Worm (Caenorhabditis elegans) whole organism, mixed stage, embryonic: ENCODE measurements around the gene piga-1.

ENCODE experiments used
- ceh-43 ChIP-seq: fragments of 200-800 bp; sonication (Bioruptor generic); optimal IDR thresholded peaks from 2 replicates; lab custom pipeline; 2018; ENCODE audit warnings: mild to moderate bottlenecking, missing genetic modification characterization, moderate library complexity, missing compliant biosample characterization
- elt-1 ChIP-seq: sonication (generic microtip); optimal IDR thresholded peaks from 2 replicates; lab custom pipeline; 2017; ENCODE audit warnings: missing genetic modification characterization, mild to moderate bottlenecking, missing compliant biosample characterization, antibody characterized with exemption, moderate library complexity, borderline replicate concordance; ENCODE audit not compliant: insufficient read depth
- elt-3 ChIP-seq: fragments of 150-350 bp; optimal IDR thresholded peaks from 2 replicates; lab custom pipeline; 2014; ENCODE audit warnings: missing biosample characterization, missing genetic modification characterization
- mep-1 ChIP-seq: fragments of 150-350 bp; optimal IDR thresholded peaks from 2 replicates; lab custom pipeline; 2017; ENCODE audit warnings: missing biosample characterization, missing genetic modification reagents, missing genetic modification characterization, inconsistent platforms
- mls-2 ChIP-seq: sonication (generic microtip); optimal IDR thresholded peaks from 2 replicates; lab custom pipeline; 2016; ENCODE audit warnings: mild to moderate bottlenecking, missing genetic modification characterization, moderate library complexity, missing compliant biosample characterization
- nhr-2 ChIP-seq: fragments of 150-350 bp; optimal IDR thresholded peaks from 2 replicates; lab custom pipeline; 2014; ENCODE audit warnings: missing biosample characterization, missing genetic modification characterization
- pha-4 ChIP-seq: fragments of 150-350 bp; optimal IDR thresholded peaks from 2 replicates; lab custom pipeline; 2018; ENCODE audit warnings: missing biosample characterization, missing genetic modification reagents, missing genetic modification characterization
- tbx-8 ChIP-seq: fragments of 200-800 bp; sonication (Bioruptor generic); optimal IDR thresholded peaks from 2 replicates; lab custom pipeline; 2018; ENCODE audit warnings: mild to moderate bottlenecking, missing genetic modification characterization, moderate library complexity, missing compliant biosample characterization
- unc-62 ChIP-seq: fragments of 150-350 bp; optimal IDR thresholded peaks from 2 replicates; lab custom pipeline; 2014; ENCODE audit warnings: missing biosample characterization, missing genetic modification reagents, missing genetic modification characterization
- ztf-11 ChIP-seq: fragments of 150-350 bp; optimal IDR thresholded peaks from 2 replicates; lab custom pipeline; 2014; ENCODE audit warnings: missing biosample characterization, missing genetic modification characterization

- TF ChIP-seq ceh-43 (GFP tag; lab: Kevin White, UChicago) (no peak), elt-1 (tag; lab: Kevin White, UChicago) (no peak), unc-62 (GFP tag; lab: Kevin White, UChicago) (no peak), mep-1 (tag; lab: Kevin White, UChicago) (no peak), nhr-2 (no peak), pha-4 (tag; lab: Kevin White, UChicago) (no peak), ztf-11 (tag; lab: Kevin White, UChicago) (no peak), elt-3 (tag; lab: Kevin White, UChicago) (no peak), tbx-8 (GFP tag; lab: Kevin White, UChicago) (no peak), mls-2 (no peak)
Observed at ce11 chrII:8670835-8671234, 9.3 kb upstream of the piga-1 start.
